Worm (Caenorhabditis elegans): Measurements from ENCODE around the gene R07B1.7.

The R07B1.7 gene

ce11 chrX:9882112-9882511 lies 13.2 kb downstream of the R07B1.7 start, which contains the start of gene glo-1:
TSS of gene glo-1 (minus strand) at chrX:9882212.
- TF ChIP-seq C06A6.2 (GFP tag; conservative IDR thresholded peaks at IDR 0.05) (no peak), nhr-90 (tag; optimal IDR thresholded peaks at IDR 0.05) (no peak), madf-3 (GFP tag; IDR thresholded peaks at IDR 0.05) (no peak), F49E8.2 (tag; optimal IDR thresholded peaks at IDR 0.05; ENCODE audit: insufficient read depth) (no peak), nfya-2 (GFP tag; IDR thresholded peaks at IDR 0.05) (no peak), B0019.2 (GFP tag; conservative IDR thresholded peaks at IDR 0.05) (no peak), somi-1 (GFP tag; optimal IDR thresholded peaks at IDR 0.05) (no peak), dpff-1 (tag; optimal IDR thresholded peaks at IDR 0.05) (no peak), zfh-2 (GFP tag; conservative IDR thresholded peaks at IDR 0.05) (no peak), sptf-2 (GFP tag; optimal IDR thresholded peaks at IDR 0.05) (no peak), lsl-1 (GFP tag; optimal IDR thresholded peaks at IDR 0.05) (no peak), nfyb-1 (GFP tag; IDR thresholded peaks at IDR 0.05) (no peak)

DNA sequence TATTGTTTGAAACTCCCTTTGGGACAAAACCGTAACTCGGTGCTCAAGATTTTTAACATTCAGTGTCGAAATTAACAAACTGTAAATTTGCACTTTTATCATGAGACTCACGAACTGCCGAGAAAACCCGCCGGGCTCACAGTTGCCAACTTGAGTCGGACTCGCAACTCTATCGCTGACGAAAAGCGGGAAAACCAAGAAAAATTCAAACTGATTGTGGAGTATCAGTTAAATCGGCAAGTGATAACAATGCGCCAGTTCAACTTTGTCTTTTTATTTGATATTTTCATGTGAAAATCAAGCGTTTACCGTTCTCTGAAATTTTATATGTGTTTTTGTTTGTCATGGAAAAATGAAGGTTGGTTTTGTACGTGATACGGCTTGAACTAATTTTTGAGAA lies 13.7 kb downstream of the R07B1.7 start:
- TF ChIP-seq nhr-80 (tag; optimal IDR thresholded peaks at IDR 0.05) (peak; percentile 68), F37B4.10 (GFP tag; IDR thresholded peaks at IDR 0.05) (no peak), hlh-26 (GFP tag; conservative IDR thresholded peaks at IDR 0.05) (no peak), B0261.1 (tag; optimal IDR thresholded peaks at IDR 0.05) (no peak)

- TF ChIP-seq F57C9.4 (tag; optimal IDR thresholded peaks at IDR 0.05): no peak
- TF ChIP-seq aptf-3 (GFP tag; IDR thresholded peaks at IDR 0.05): peak; percentile 99
- 0 out of 2 replicates have a peak, but pooled peaks have one; percentile 53 for TF ChIP-seq madf-3 (GFP tag; IDR thresholded peaks at IDR 0.05)
- TF ChIP-seq efl-1 (GFP tag; optimal IDR thresholded peaks at IDR 0.05): peak; percentile 90
- no peak for TF ChIP-seq Y67H2A.10 (GFP tag; conservative IDR thresholded peaks at IDR 0.05)
- peak; percentile 19 for TF ChIP-seq xnd-1 (tag; optimal IDR thresholded peaks at IDR 0.05)
- TF ChIP-seq aptf-2 (GFP tag; conservative IDR thresholded peaks at IDR 0.05): peak; percentile 100
- no peak for TF ChIP-seq nhr-179 (tag; optimal IDR thresholded peaks at IDR 0.05)
- peak; percentile 60 for TF ChIP-seq D2030.7 (GFP tag; IDR thresholded peaks at IDR 0.05)
- peak; percentile 63 for TF ChIP-seq hsf-1 (GFP tag; IDR thresholded peaks at IDR 0.05)
- TF ChIP-seq madf-8 (GFP tag; conservative IDR thresholded peaks at IDR 0.05): peak; percentile 41
- no peak for TF ChIP-seq F57A8.1 (GFP tag; optimal IDR thresholded peaks at IDR 0.05)
- no peak for TF ChIP-seq madf-10 (tag; optimal IDR thresholded peaks at IDR 0.05)
- peak; percentile 82 for TF ChIP-seq hmg-1.2 (GFP tag; IDR thresholded peaks at IDR 0.05)
- TF ChIP-seq Y95B8A.8 (GFP tag; IDR thresholded peaks at IDR 0.05): 0 out of 2 replicates have a peak, but pooled peaks have one; percentile 10
- TF ChIP-seq madf-6 (GFP tag; IDR thresholded peaks at IDR 0.05): peak; percentile 77
- TF ChIP-seq zim-3 (tag; optimal IDR thresholded peaks at IDR 0.05): no peak
- no peak for TF ChIP-seq F52B5.7 (tag; optimal IDR thresholded peaks at IDR 0.05)
- peak; percentile 36 for TF ChIP-seq dpl-1 (GFP tag; optimal IDR thresholded peaks at IDR 0.05)
These were observed 15.0 kb downstream of the R07B1.7 start, which contains the start of gene mrp-4 for ce11 chrX:9883837-9884324. TSS of gene mrp-4 (plus strand) at chrX:9884274.

DNA sequence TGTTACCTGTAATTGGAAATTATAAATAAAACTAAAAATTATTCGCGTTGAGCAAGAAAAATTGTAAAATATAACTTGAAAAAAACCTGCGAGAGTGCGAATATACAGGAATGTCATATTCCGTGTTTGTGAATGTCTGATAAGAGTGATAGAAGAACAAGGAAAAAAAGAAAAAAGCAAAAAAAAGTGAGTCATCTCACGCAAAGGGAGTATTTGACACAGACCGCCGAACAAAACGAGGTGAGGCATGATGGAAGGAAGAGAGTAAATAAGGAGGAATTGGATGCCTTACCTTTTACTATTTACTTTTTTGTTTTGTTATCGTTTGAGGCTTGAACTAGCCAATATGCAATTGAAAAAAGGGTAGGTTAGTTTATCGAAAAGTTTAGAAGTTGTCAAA lies 23.4 kb downstream of the R07B1.7 start, which contains the start of gene F21G4.1:
Gene F21G4.1 (minus strand): TSS at position 6 of the 400 bp plus-strand sequence.
- TF ChIP-seq nhr-80 (tag; optimal IDR thresholded peaks at IDR 0.05) (peak; percentile 72), die-1 (tag; optimal IDR thresholded peaks at IDR 0.05) (no peak)

Data from whole organism, young adult.